Worm (Caenorhabditis elegans) whole organism, L3 larva: ENCODE measurements around the gene C53B7.3.

Source experiments
- egl-27 ChIP-seq: sonication (generic microtip); optimal IDR thresholded peaks from 4 replicates; lab custom pipeline; 2017; ENCODE audit warnings: missing biosample characterization, missing genetic modification reagents, missing genetic modification characterization
- elt-1 ChIP-seq: fragments of 150-350 bp; optimal IDR thresholded peaks from 2 replicates; lab custom pipeline; 2014; ENCODE audit warnings: missing biosample characterization, missing genetic modification characterization
- elt-3 ChIP-seq, 3 experiments: fragments of 150-350 bp in 1 of 3; sonication (generic microtip) in 2 of 3; optimal IDR thresholded peaks; 2 replicates in 2 of 3; 4 replicates in 1 of 3; lab custom pipeline; 2014 to 2017; ENCODE audit warnings: missing biosample characterization in 3 of 3, missing genetic modification characterization in 3 of 3
- fos-1 ChIP-seq: fragments of 150-350 bp; optimal IDR thresholded peaks from 2 replicates; lab custom pipeline; 2014; ENCODE audit warnings: missing biosample characterization, missing genetic modification characterization
- lin-39 ChIP-seq: fragments of 150-350 bp; optimal IDR thresholded peaks from 2 replicates; lab custom pipeline; 2018; ENCODE audit warnings: missing biosample characterization, missing genetic modification reagents, missing genetic modification characterization
- nhr-11 ChIP-seq: fragments of 150-350 bp; optimal IDR thresholded peaks from 2 replicates; lab custom pipeline; 2014; ENCODE audit warnings: missing biosample characterization, missing genetic modification characterization
- nhr-237 ChIP-seq: fragments of 150-350 bp; optimal IDR thresholded peaks from 2 replicates; lab custom pipeline; 2014; ENCODE audit warnings: missing biosample characterization, missing genetic modification characterization
- nhr-25 ChIP-seq: sonication (generic microtip); optimal IDR thresholded peaks from 2 replicates; lab custom pipeline; 2017; ENCODE audit warnings: missing biosample characterization, missing genetic modification characterization
- nhr-67 ChIP-seq: fragments of 150-350 bp; optimal IDR thresholded peaks from 2 replicates; lab custom pipeline; 2014; ENCODE audit warnings: missing biosample characterization, missing genetic modification characterization
- nhr-76 ChIP-seq: fragments of 150-350 bp; sonication (generic microtip); optimal IDR thresholded peaks from 5 replicates; lab custom pipeline; 2014; ENCODE audit warnings: missing biosample characterization, missing genetic modification characterization
- nhr-77 ChIP-seq: fragments of 150-350 bp; optimal IDR thresholded peaks from 2 replicates; lab custom pipeline; 2014; ENCODE audit warnings: missing biosample characterization, missing genetic modification characterization
- tbx-2 ChIP-seq: sonication (generic microtip); optimal IDR thresholded peaks from 2 replicates; lab custom pipeline; 2016; ENCODE audit warnings: mild to moderate bottlenecking, missing genetic modification characterization, missing compliant biosample characterization
- unc-62 ChIP-seq: fragments of 150-350 bp; sonication (generic microtip); optimal IDR thresholded peaks from 4 replicates; lab custom pipeline; 2014; ENCODE audit warnings: missing biosample characterization, missing genetic modification reagents, missing genetic modification characterization
- zag-1 ChIP-seq: fragments of 150-350 bp; optimal IDR thresholded peaks from 2 replicates; lab custom pipeline; 2014; ENCODE audit warnings: missing biosample characterization, missing genetic modification characterization

DNA sequence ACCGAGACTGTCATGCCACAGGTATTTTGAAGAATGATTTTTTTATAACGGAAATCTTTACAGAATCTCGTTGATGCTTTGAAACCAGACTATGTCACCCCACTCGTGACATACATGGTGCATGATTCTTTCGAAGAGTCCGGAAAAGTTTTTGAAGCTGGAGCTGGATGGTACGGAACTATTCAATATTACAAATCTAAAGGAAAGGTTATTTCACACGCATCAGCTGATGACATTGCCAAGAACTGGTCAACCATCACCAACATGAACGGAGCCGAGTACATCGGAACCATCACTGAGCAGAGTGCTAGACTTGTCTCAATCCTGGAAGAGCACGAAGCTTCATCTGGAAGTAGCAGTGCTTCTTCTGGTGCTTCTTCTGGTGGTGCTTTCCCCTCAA is 25.4 kb upstream of the C53B7.3 start:
- no peak for TF ChIP-seq nhr-77 (tag; lab: Kevin White, UChicago)
- no peak for TF ChIP-seq lin-39
- no peak for TF ChIP-seq unc-62 (GFP tag; lab: Kevin White, UChicago)
- no peak for TF ChIP-seq egl-27 (tag; lab: Kevin White, UChicago)
- no peak for TF ChIP-seq elt-1 (tag; lab: Kevin White, UChicago)
- TF ChIP-seq nhr-237 (tag; lab: Kevin White, UChicago): no peak
- TF ChIP-seq elt-3 (tag; optimal IDR thresholded peaks at IDR 0.05; lab: Kevin White, UChicago): no peak
- TF ChIP-seq fos-1 (tag; lab: Kevin White, UChicago): no peak
- no peak for TF ChIP-seq nhr-25 (tag; lab: Kevin White, UChicago)
- no peak for TF ChIP-seq nhr-76 (tag; lab: Kevin White, UChicago)
- TF ChIP-seq nhr-67 (tag; lab: Kevin White, UChicago): no peak
- TF ChIP-seq zag-1: no peak
- TF ChIP-seq nhr-11 (tag; lab: Kevin White, UChicago): no peak
- TF ChIP-seq tbx-2 (tag; lab: Kevin White, UChicago): no peak
